Worm (Caenorhabditis elegans) whole organism, L3 larva: ENCODE measurements around the gene ZK1320.3.

Experiments used
- ceh-16 ChIP-seq: sonication (generic microtip); optimal IDR thresholded peaks from 2 replicates; lab custom pipeline; 2017; ENCODE audit warnings: missing biosample characterization, missing genetic modification characterization
- ceh-28 ChIP-seq: fragments of 150-350 bp; optimal IDR thresholded peaks from 2 replicates; lab custom pipeline; 2014; ENCODE audit warnings: missing biosample characterization, missing genetic modification reagents, missing genetic modification characterization
- daf-12 ChIP-seq: fragments of 150-350 bp; optimal IDR thresholded peaks from 2 replicates; lab custom pipeline; 2014; ENCODE audit warnings: missing biosample characterization, missing genetic modification reagents, missing genetic modification characterization
- egl-5 ChIP-seq: fragments of 150-350 bp; optimal IDR thresholded peaks from 2 replicates; lab custom pipeline; 2017; ENCODE audit warnings: missing biosample characterization, missing genetic modification reagents, missing genetic modification characterization, inconsistent platforms
- elt-3 ChIP-seq, 3 experiments: fragments of 150-350 bp in 1 of 3; sonication (generic microtip) in 2 of 3; optimal IDR thresholded peaks; 2 replicates in 2 of 3; 4 replicates in 1 of 3; lab custom pipeline; 2014 to 2017; ENCODE audit warnings: missing biosample characterization in 3 of 3, missing genetic modification characterization in 3 of 3
- fos-1 ChIP-seq: fragments of 150-350 bp; optimal IDR thresholded peaks from 2 replicates; lab custom pipeline; 2014; ENCODE audit warnings: missing biosample characterization, missing genetic modification characterization
- nhr-12 ChIP-seq: fragments of 150-350 bp; optimal IDR thresholded peaks from 2 replicates; lab custom pipeline; 2014; ENCODE audit warnings: missing biosample characterization, missing genetic modification characterization
- nhr-25 ChIP-seq: sonication (generic microtip); optimal IDR thresholded peaks from 2 replicates; lab custom pipeline; 2017; ENCODE audit warnings: missing biosample characterization, missing genetic modification characterization
- nhr-43 ChIP-seq: sonication (generic microtip); optimal IDR thresholded peaks from 2 replicates; lab custom pipeline; 2016; ENCODE audit warnings: mild to moderate bottlenecking, missing genetic modification characterization, missing compliant biosample characterization; ENCODE audit not compliant: poor library complexity, severe bottlenecking
- nhr-76 ChIP-seq: fragments of 150-350 bp; sonication (generic microtip); optimal IDR thresholded peaks from 5 replicates; lab custom pipeline; 2014; ENCODE audit warnings: missing biosample characterization, missing genetic modification characterization
- pqm-1 ChIP-seq: fragments of 150-350 bp; optimal IDR thresholded peaks from 2 replicates; lab custom pipeline; 2017; ENCODE audit warnings: missing biosample characterization, missing genetic modification characterization, inconsistent platforms
- ztf-11 ChIP-seq: fragments of 150-350 bp; optimal IDR thresholded peaks from 2 replicates; lab custom pipeline; 2014; ENCODE audit warnings: missing biosample characterization, missing genetic modification characterization

The ZK1320.3 gene

DNA sequence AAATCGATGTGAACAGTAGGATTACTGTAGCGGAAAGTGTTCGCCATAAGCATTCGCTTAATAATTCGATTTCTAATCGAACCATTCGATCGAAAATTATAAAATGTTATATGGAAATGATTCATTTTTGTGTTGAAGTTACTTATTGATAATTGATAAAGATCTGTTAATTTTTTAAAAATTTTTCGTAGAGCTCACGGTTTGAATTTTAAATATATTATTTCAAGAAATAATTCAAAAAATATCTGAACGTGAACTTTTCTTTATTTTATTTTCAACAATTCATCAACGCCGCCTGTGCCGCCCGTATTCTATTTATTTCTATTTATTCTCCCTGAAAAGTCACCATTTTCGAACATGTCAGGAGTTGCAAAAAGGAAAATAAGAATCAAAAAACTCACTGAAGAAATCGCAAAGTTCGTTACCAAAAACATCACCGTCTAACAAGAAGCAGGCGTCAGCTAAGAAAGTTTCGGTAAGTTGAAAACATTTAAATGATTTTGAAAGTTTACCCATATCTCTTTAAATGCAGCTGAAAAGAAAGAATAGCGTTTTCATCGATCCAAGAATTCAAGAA is 48.8 kb downstream of the ZK1320.3 start, which contains the start of the genes T15H9.5 and T15H9.4:
Gene T15H9.5, minus strand, starts transcription at position 101 of the 577 bp plus-strand sequence.
Gene T15H9.4, plus strand, starts transcription at position 527 of the 577 bp plus-strand sequence.
- TF ChIP-seq nhr-43: no peak
- no peak for TF ChIP-seq ztf-11 (tag; lab: Kevin White, UChicago)
- TF ChIP-seq pqm-1 (tag; lab: Kevin White, UChicago): no peak
- no peak for TF ChIP-seq nhr-76 (tag; lab: Kevin White, UChicago)
- no peak for TF ChIP-seq egl-5 (tag; lab: Kevin White, UChicago)

DNA sequence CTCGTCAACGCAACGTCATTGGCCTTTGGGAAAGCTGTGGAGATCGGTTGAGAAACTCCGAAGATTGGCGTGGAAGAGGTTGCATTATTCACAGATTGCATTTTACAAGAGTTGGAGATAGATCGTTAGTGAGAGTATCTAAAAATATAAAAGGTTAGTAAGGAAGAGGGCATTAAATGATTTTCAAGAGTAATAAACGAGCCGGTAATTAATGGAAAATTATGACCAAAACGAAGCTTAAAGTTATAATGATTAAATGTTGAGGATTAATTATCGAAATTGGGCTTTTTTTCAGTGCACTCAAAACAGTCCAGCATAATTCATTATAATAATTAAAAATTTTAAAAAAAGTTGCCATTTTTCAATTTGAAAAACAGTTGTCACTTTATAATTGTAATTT is 50.9 kb downstream of the ZK1320.3 start, which contains the start of gene pap-2:
Gene pap-2, minus strand, starts transcription at position 101 of the 400 bp plus-strand sequence.
- TF ChIP-seq nhr-12 (tag; lab: Kevin White, UChicago) (no peak), fos-1 (no peak), nhr-25 (tag; lab: Kevin White, UChicago) (no peak), nhr-43 (no peak), elt-3 (tag; optimal IDR thresholded peaks at IDR 0.05; lab: Kevin White, UChicago) (no peak), ceh-16 (no peak), daf-12 (tag; lab: Kevin White, UChicago) (no peak), ceh-28 (no peak)
